Worm (Caenorhabditis elegans): Measurements from ENCODE around the gene math-25.

The math-25 gene

ce11 chrII:1851716-1852115, 44.1 kb upstream of the math-25 start (continued):
- TF ChIP-seq zip-4 (GFP tag; optimal IDR thresholded peaks at IDR 0.05), result no peak
- TF ChIP-seq lin-15B (tag; optimal IDR thresholded peaks at IDR 0.05), result no peak
- TF ChIP-seq nhr-71 (tag; optimal IDR thresholded peaks at IDR 0.05), result no peak
- peak; percentile 92 for TF ChIP-seq pqm-1 (tag; optimal IDR thresholded peaks at IDR 0.05)
- TF ChIP-seq egl-13 (tag; optimal IDR thresholded peaks at IDR 0.05), result no peak
- TF ChIP-seq efl-1 (optimal IDR thresholded peaks at IDR 0.05), result no peak
- TF ChIP-seq efl-1 (GFP tag; optimal IDR thresholded peaks at IDR 0.05 in 1 of 2), result peak in 1 of 2 experiments; percentile 35
- TF ChIP-seq nhr-20 (tag; optimal IDR thresholded peaks at IDR 0.05), result peak; percentile 58
- TF ChIP-seq elt-2 (tag; optimal IDR thresholded peaks at IDR 0.05), result peak; percentile 100
- TF ChIP-seq grh-1 (GFP tag; IDR thresholded peaks at IDR 0.05), result no peak
- TF ChIP-seq nhr-19 (GFP tag; conservative IDR thresholded peaks at IDR 0.05), result peak; percentile 43; the same call in 1 of the 2 replicates
- no peak for TF ChIP-seq nhr-237 (tag; optimal IDR thresholded peaks at IDR 0.05)
- no peak for TF ChIP-seq sptf-1 (tag; optimal IDR thresholded peaks at IDR 0.05)
- TF ChIP-seq ceh-8 (GFP tag; optimal IDR thresholded peaks at IDR 0.05), result no peak
- TF ChIP-seq unc-86 (tag; optimal IDR thresholded peaks at IDR 0.05), result no peak
- no peak for TF ChIP-seq ztf-11 (tag; optimal IDR thresholded peaks at IDR 0.05)
- no peak for TF ChIP-seq F16B12.6 (tag; optimal IDR thresholded peaks at IDR 0.05)
- TF ChIP-seq unc-30 (tag; optimal IDR thresholded peaks at IDR 0.05), result no peak
- no peak for TF ChIP-seq aha-1 (tag; optimal IDR thresholded peaks at IDR 0.05)
- TF ChIP-seq ceh-88 (GFP tag; IDR thresholded peaks at IDR 0.05), result no peak
- TF ChIP-seq irx-1 (tag; optimal IDR thresholded peaks at IDR 0.05), result no peak
- no peak for TF ChIP-seq ama-1 (optimal IDR thresholded peaks at IDR 0.05)
- TF ChIP-seq nhr-84 (tag; optimal IDR thresholded peaks at IDR 0.05), result no peak
- peak in 2 of 6 experiments; percentile 68 to 69 for TF ChIP-seq elt-3 (tag; optimal IDR thresholded peaks at IDR 0.05)
- no peak for TF ChIP-seq fkh-10 (GFP tag; optimal IDR thresholded peaks at IDR 0.05)
- no peak for TF ChIP-seq nhr-77 (tag; optimal IDR thresholded peaks at IDR 0.05)
- TF ChIP-seq efl-3 (GFP tag; optimal IDR thresholded peaks at IDR 0.05), result no peak
- no peak for TF ChIP-seq Y116A8C.19 (tag; optimal IDR thresholded peaks at IDR 0.05; ENCODE audit: borderline replicate concordance)
- TF ChIP-seq ets-5 (GFP tag; IDR thresholded peaks at IDR 0.05), result no peak
- no peak for TF ChIP-seq mep-1 (tag; optimal IDR thresholded peaks at IDR 0.05)
- no peak for TF ChIP-seq nhr-47 (tag; optimal IDR thresholded peaks at IDR 0.05)
- TF ChIP-seq C16A3.4 (tag; optimal IDR thresholded peaks at IDR 0.05), result no peak
- no peak for TF ChIP-seq rnt-1 (tag; optimal IDR thresholded peaks at IDR 0.05)
- TF ChIP-seq nhr-85 (tag), result no peak
- TF ChIP-seq vab-15 (tag; optimal IDR thresholded peaks at IDR 0.05), result no peak
- no peak for TF ChIP-seq lir-3 (tag; optimal IDR thresholded peaks at IDR 0.05; ENCODE audit: poor library complexity)
- no peak for TF ChIP-seq mef-2 (tag; optimal IDR thresholded peaks at IDR 0.05)
- no peak for TF ChIP-seq ces-1 (GFP tag; optimal IDR thresholded peaks at IDR 0.05)
- no peak for TF ChIP-seq nhr-28 (tag; optimal IDR thresholded peaks at IDR 0.05)
- TF ChIP-seq snu-23 (GFP tag; optimal IDR thresholded peaks at IDR 0.05), result no peak
- no peak for TF ChIP-seq isw-1 (GFP tag; IDR thresholded peaks at IDR 0.05)
- TF ChIP-seq aly-2 (tag; optimal IDR thresholded peaks at IDR 0.05), result no peak
- TF ChIP-seq blmp-1 (tag; optimal IDR thresholded peaks at IDR 0.05), result peak; percentile 40
- TF ChIP-seq mab-9 (GFP tag; IDR thresholded peaks at IDR 0.05), result no peak
- TF ChIP-seq tlp-1 (tag; optimal IDR thresholded peaks at IDR 0.05), result peak; percentile 84
- TF ChIP-seq lin-39 (tag; optimal IDR thresholded peaks at IDR 0.05), result no peak
- no peak for TF ChIP-seq fkh-4 (tag; optimal IDR thresholded peaks at IDR 0.05; ENCODE audit: borderline replicate concordance)
- no peak for TF ChIP-seq ceh-90 (tag; optimal IDR thresholded peaks at IDR 0.05)
- no peak for TF ChIP-seq skn-1 (tag; optimal IDR thresholded peaks at IDR 0.05)
- peak in 1 of 2 experiments; percentile 40 for TF ChIP-seq lin-35 (GFP tag; optimal IDR thresholded peaks at IDR 0.05)
- no peak for TF ChIP-seq tbx-2 (tag; optimal IDR thresholded peaks at IDR 0.05)
- TF ChIP-seq hlh-17 (GFP tag; optimal IDR thresholded peaks at IDR 0.05; ENCODE audit: borderline replicate concordance), result no peak
- no peak for TF ChIP-seq pag-3 (tag; optimal IDR thresholded peaks at IDR 0.05; ENCODE audit: borderline replicate concordance, insufficient read depth)

All from whole organism, L1 larva.